Worm (Caenorhabditis elegans) whole organism, midembryonic: Measurements from ENCODE around the gene F26G1.2.

Experiments
- T22C8.4 ChIP-seq: fragments of 200-800 bp; sonication (Bioruptor generic); IDR thresholded peaks from 2 replicates; pipeline ENCODE4 v1.3.6; 2022; ENCODE audit warnings: missing genetic modification characterization, missing compliant biosample characterization
- cog-1 ChIP-seq: sonication (generic microtip); optimal IDR thresholded peaks from 2 replicates; lab custom pipeline; 2016; ENCODE audit warnings: missing genetic modification characterization, missing compliant biosample characterization
- klf-2 ChIP-seq: fragments of 200-800 bp; sonication (Bioruptor generic); conservative IDR thresholded peaks from 2 replicates; pipeline ENCODE4 v1.3.6; 2022; ENCODE audit warnings: missing genetic modification reagents, missing genetic modification characterization, missing compliant biosample characterization
- med-1 ChIP-seq: sonication (generic microtip); optimal IDR thresholded peaks from 2 replicates; lab custom pipeline; 2017; ENCODE audit warnings: missing genetic modification characterization, mild to moderate bottlenecking, missing compliant biosample characterization, antibody characterized with exemption, missing genetic modification reagents; ENCODE audit not compliant: insufficient read depth
- ref-1 ChIP-seq: fragments of 200-800 bp; sonication (Bioruptor generic); conservative IDR thresholded peaks from 2 replicates; pipeline ENCODE4 v1.3.6; 2022; ENCODE audit warnings: missing genetic modification reagents, missing genetic modification characterization, missing compliant biosample characterization
- tab-1 ChIP-seq: fragments of 200-800 bp; sonication (Bioruptor generic); IDR thresholded peaks from 2 replicates; pipeline ENCODE4 v1.3.6; 2022; ENCODE audit warnings: missing genetic modification characterization, missing compliant biosample characterization

- no peak for TF ChIP-seq tab-1 (GFP tag; lab: Robert Waterston, UW)
- no peak for TF ChIP-seq med-1 (GFP tag; lab: Kevin White, UChicago)
- no peak for TF ChIP-seq klf-2 (GFP tag; lab: Robert Waterston, UW)
- TF ChIP-seq ref-1 (GFP tag; lab: Robert Waterston, UW): no peak
- TF ChIP-seq cog-1: no peak
- TF ChIP-seq T22C8.4 (GFP tag; lab: Robert Waterston, UW): no peak
Measured at ce11 chrII:4747063-4747462, 15.8 kb upstream of the F26G1.2 start.
